Worm (Caenorhabditis elegans) whole organism, L4/young adult: ENCODE data around the gene ttn-1.

Source experiments
- W03F9.2 ChIP-seq: fragments of 150-350 bp; optimal IDR thresholded peaks from 2 replicates; lab custom pipeline; 2014; ENCODE audit warnings: missing biosample characterization, missing genetic modification characterization
- dao-5 ChIP-seq: sonication (generic microtip); optimal IDR thresholded peaks from 2 replicates; lab custom pipeline; 2016; ENCODE audit warnings: missing genotype, missing genetic modification characterization, moderate library complexity, missing compliant biosample characterization
- him-1 ChIP-seq: sonication (generic microtip); optimal IDR thresholded peaks from 2 replicates; lab custom pipeline; 2016; ENCODE audit warnings: missing genotype, missing genetic modification reagents, missing genetic modification characterization, missing compliant biosample characterization

DNA sequence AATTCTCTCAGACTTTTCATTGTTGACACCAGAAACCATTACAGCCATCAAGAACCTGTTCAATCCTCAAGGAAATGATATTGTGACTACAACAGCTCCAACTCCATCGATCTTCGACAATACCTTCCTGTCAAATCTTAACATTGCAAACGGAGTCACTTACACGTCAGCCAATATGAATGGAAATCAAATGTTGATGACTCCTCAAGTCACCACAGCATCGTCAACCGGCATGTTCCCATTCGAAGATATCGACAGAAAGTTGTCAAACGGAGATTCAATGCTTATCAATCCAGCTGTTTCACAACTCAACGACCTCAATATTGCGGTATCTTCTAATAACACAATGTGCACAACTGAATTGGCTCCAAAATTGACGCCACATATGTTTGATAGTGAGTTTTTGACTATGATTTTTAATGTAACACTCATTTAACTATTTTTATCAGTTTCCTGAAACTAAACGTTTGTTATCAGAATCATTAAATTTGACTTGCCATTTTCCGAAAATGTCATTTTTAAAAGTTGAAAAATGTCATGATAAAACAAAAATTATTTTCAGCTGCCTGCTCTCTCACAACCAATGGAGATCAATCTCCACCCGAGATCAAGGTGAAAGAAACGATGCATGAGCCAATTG, 48.6 kb upstream of the ttn-1 start:
- no peak for TF ChIP-seq W03F9.2 (tag; lab: Kevin White, UChicago)
- TF ChIP-seq him-1: no peak
- TF ChIP-seq dao-5: no peak
